Fruit fly (Drosophila melanogaster): ENCODE measurements around the gene Hmt-1.
A peak's percentile ranks its signal among the peaks of the same experiment; 100 is the strongest.

Gene Hmt-1

dm6 chr3R:15807877-15808381 lies 49.3 kb downstream of the Hmt-1 start:
- peak; percentile 41 for TF ChIP-seq sd (tag; optimal IDR thresholded peaks at IDR 0.05)
- TF ChIP-seq onecut (GFP tag; IDR thresholded peaks at IDR 0.05): peak; percentile 44
- TF ChIP-seq yki (optimal IDR thresholded peaks at IDR 0.05): no peak
- TF ChIP-seq fu2 (GFP tag; optimal IDR thresholded peaks at IDR 0.05): no peak
- TF ChIP-seq ATbp (GFP tag; optimal IDR thresholded peaks at IDR 0.05): no peak
- peak; percentile 67; the same call in 2 of the 3 replicates for TF ChIP-seq sr (GFP tag; IDR thresholded peaks at IDR 0.05)
- TF ChIP-seq bsh (GFP tag; optimal IDR thresholded peaks at IDR 0.05): peak in 1 of 2 experiments; percentile 48

dm6 chr3R:15807306-15807705 lies 50.0 kb downstream of the Hmt-1 start:
- TF ChIP-seq CG6272 (GFP tag; IDR thresholded peaks at IDR 0.05) (no peak), bab2 (GFP tag; optimal IDR thresholded peaks at IDR 0.05) (no peak), abd-A (tag; optimal IDR thresholded peaks at IDR 0.05) (peak; percentile 32)

- TF ChIP-seq org-1 (GFP tag; optimal IDR thresholded peaks at IDR 0.05) (no peak), CG13624 (GFP tag; optimal IDR thresholded peaks at IDR 0.05) (no peak), CG4282 (GFP tag; optimal IDR thresholded peaks at IDR 0.05) (no peak), lbe (GFP tag; optimal IDR thresholded peaks at IDR 0.05) (no peak), CG6254 (GFP tag; optimal IDR thresholded peaks at IDR 0.05) (no peak), D19A (tag; optimal IDR thresholded peaks at IDR 0.05) (peak; percentile 68)
Observed at dm6 chr3R:15806341-15806740, 50.9 kb downstream of the Hmt-1 start.

dm6 chr3R:15804678-15805077 lies 52.6 kb downstream of the Hmt-1 start:
- TF ChIP-seq kay (GFP tag; optimal IDR thresholded peaks at IDR 0.05) (no peak), pan (optimal IDR thresholded peaks at IDR 0.05) (no peak), pan (GFP tag; optimal IDR thresholded peaks at IDR 0.05 in 1 of 2, IDR thresholded peaks at IDR 0.05 in 1 of 2) (peak in 1 of 2 experiments; percentile 13)
